Worm (Caenorhabditis elegans) whole organism, L1 larva: ENCODE results near the gene R05A10.7.

Experiments
- aly-2 ChIP-seq: fragments of 150-350 bp; optimal IDR thresholded peaks from 2 replicates; lab custom pipeline; 2014; ENCODE audit warnings: missing biosample characterization, missing genetic modification characterization
- ama-1 ChIP-seq: fragments of 150-350 bp; optimal IDR thresholded peaks from 2 replicates; lab custom pipeline; 2014
- efl-1 ChIP-seq, 4 experiments: fragments of 150-350 bp; optimal IDR thresholded peaks in 3 of 4; peaks in 1 of 4; 1 replicate in 1 of 4; 2 replicates in 3 of 4; lab custom pipeline; 2014; ENCODE audit warnings: missing biosample characterization in 2 of 4, missing genetic modification characterization in 2 of 4, missing genetic modification reagents in 2 of 4
- fkh-4 ChIP-seq: sonication (generic microtip); optimal IDR thresholded peaks from 2 replicates; lab custom pipeline; 2016; ENCODE audit warnings: missing compliant biosample characterization, missing genetic modification characterization, borderline replicate concordance
- fos-1 ChIP-seq: fragments of 150-350 bp; optimal IDR thresholded peaks from 2 replicates; lab custom pipeline; 2014; ENCODE audit warnings: missing biosample characterization, missing genetic modification characterization
- hlh-4 ChIP-seq: sonication (generic microtip); optimal IDR thresholded peaks from 2 replicates; lab custom pipeline; 2016; ENCODE audit warnings: mild to moderate bottlenecking, missing genetic modification characterization, missing compliant biosample characterization
- lsy-2 ChIP-seq, 2 experiments: fragments of 150-350 bp; optimal IDR thresholded peaks; 2 replicates each; lab custom pipeline; 2014; ENCODE audit warnings: missing biosample characterization in 2 of 2, missing genetic modification characterization in 2 of 2
- nhr-77 ChIP-seq: fragments of 150-350 bp; optimal IDR thresholded peaks from 2 replicates; lab custom pipeline; 2014; ENCODE audit warnings: missing biosample characterization, missing genetic modification characterization
- skn-1 ChIP-seq: fragments of 150-350 bp; optimal IDR thresholded peaks from 2 replicates; lab custom pipeline; 2014; ENCODE audit warnings: missing biosample characterization, missing genetic modification characterization
- snu-23 ChIP-seq: sonication (generic microtip); optimal IDR thresholded peaks from 2 replicates; lab custom pipeline; 2016; ENCODE audit warnings: missing genetic modification characterization, missing compliant biosample characterization
- unc-30 ChIP-seq: sonication (generic microtip); optimal IDR thresholded peaks from 2 replicates; lab custom pipeline; 2017; ENCODE audit warnings: missing biosample characterization, missing genetic modification characterization
- vab-15 ChIP-seq: sonication (generic microtip); optimal IDR thresholded peaks from 2 replicates; lab custom pipeline; 2017; ENCODE audit warnings: missing genotype, mild to moderate bottlenecking, missing genetic modification characterization, missing compliant biosample characterization
- ztf-4 ChIP-seq: fragments of 150-350 bp; optimal IDR thresholded peaks from 2 replicates; lab custom pipeline; 2014; ENCODE audit warnings: missing biosample characterization, missing genetic modification characterization

- no peak for TF ChIP-seq unc-30 (tag; lab: Kevin White, UChicago)
- TF ChIP-seq vab-15 (tag; lab: Kevin White, UChicago) = no peak
- TF ChIP-seq lsy-2 (tag; optimal IDR thresholded peaks at IDR 0.05; lab: Kevin White, UChicago) = no peak
- TF ChIP-seq fos-1 = no peak
- no peak for TF ChIP-seq skn-1 (tag; lab: Kevin White, UChicago)
- TF ChIP-seq snu-23 = no peak
- no peak for TF ChIP-seq fkh-4 (tag; lab: Kevin White, UChicago)
- TF ChIP-seq nhr-77 (tag; lab: Kevin White, UChicago) = no peak
- TF ChIP-seq aly-2 (tag; lab: Kevin White, UChicago) = no peak
- no peak for TF ChIP-seq ztf-4 (tag; lab: Kevin White, UChicago)
- no peak for TF ChIP-seq efl-1 (optimal IDR thresholded peaks at IDR 0.05; lab: Kevin White, UChicago)
- TF ChIP-seq efl-1 (GFP tag; optimal IDR thresholded peaks at IDR 0.05 in 1 of 2; lab: Kevin White, UChicago) = no peak
- no peak for TF ChIP-seq ama-1 (lab: Kevin White, UChicago)
- TF ChIP-seq hlh-4 (tag; lab: Kevin White, UChicago) = no peak
Measured at ce11 chrIV:14191919-14192318, 29.2 kb upstream of the R05A10.7 start, which contains the start of gene K01G12.22.
